Worm (Caenorhabditis elegans) whole organism, L1 larva: ENCODE data around the gene R05G6.5.
A peak's percentile ranks its signal among the peaks of the same experiment; 100 is the strongest.

Experiments
- C34B4.2 ChIP-seq: sonication (generic microtip); optimal IDR thresholded peaks from 2 replicates; lab custom pipeline; 2017; ENCODE audit warnings: mild to moderate bottlenecking, missing genetic modification characterization, missing compliant biosample characterization
- F16B12.6 ChIP-seq: fragments of 150-350 bp; optimal IDR thresholded peaks from 2 replicates; lab custom pipeline; 2014; ENCODE audit warnings: missing biosample characterization, missing genetic modification characterization
- alr-1 ChIP-seq: fragments of 200-800 bp; sonication (Bioruptor generic); optimal IDR thresholded peaks from 2 replicates; lab custom pipeline; 2018; ENCODE audit warnings: borderline replicate concordance, mild to moderate bottlenecking, missing genetic modification characterization, missing compliant biosample characterization
- ama-1 ChIP-seq: fragments of 150-350 bp; optimal IDR thresholded peaks from 2 replicates; lab custom pipeline; 2014
- ceh-63 ChIP-seq: fragments of 200-800 bp; sonication (Bioruptor generic); optimal IDR thresholded peaks from 2 replicates; lab custom pipeline; 2018; ENCODE audit warnings: mild to moderate bottlenecking, missing genetic modification characterization, missing compliant biosample characterization
- dpl-1 ChIP-seq, 3 experiments: fragments of 150-350 bp in 2 of 3; sonication (generic microtip) in 1 of 3; optimal IDR thresholded peaks; 2 replicates each; lab custom pipeline; 2014 to 2017; ENCODE audit warnings: missing biosample characterization in 3 of 3, missing genetic modification characterization in 3 of 3, missing genetic modification reagents in 3 of 3
- efl-1 ChIP-seq, 4 experiments: fragments of 150-350 bp; optimal IDR thresholded peaks in 3 of 4; peaks in 1 of 4; 1 replicate in 1 of 4; 2 replicates in 3 of 4; lab custom pipeline; 2014; ENCODE audit warnings: missing biosample characterization in 2 of 4, missing genetic modification characterization in 2 of 4, missing genetic modification reagents in 2 of 4
- efl-3 ChIP-seq: fragments of 200-800 bp; sonication (Bioruptor generic); optimal IDR thresholded peaks from 2 replicates; lab custom pipeline; 2018; ENCODE audit warnings: mild to moderate bottlenecking, missing genetic modification characterization, missing compliant biosample characterization
- egl-27 ChIP-seq, 2 experiments: fragments of 150-350 bp in 1 of 2; sonication (generic microtip); optimal IDR thresholded peaks; 3 replicates each; lab custom pipeline; 2017 to 2018; ENCODE audit warnings: missing biosample characterization in 2 of 2, missing genetic modification characterization in 2 of 2, missing genetic modification reagents in 2 of 2
- elt-2 ChIP-seq: sonication (generic microtip); optimal IDR thresholded peaks from 2 replicates; lab custom pipeline; 2016; ENCODE audit warnings: missing genetic modification characterization, mild to moderate bottlenecking, inconsistent platforms, missing compliant biosample characterization, missing genetic modification reagents
- ets-5 ChIP-seq: fragments of 200-800 bp; sonication (Bioruptor generic); IDR thresholded peaks from 2 replicates; pipeline ENCODE4 v1.3.6; 2022; ENCODE audit warnings: missing genetic modification characterization, missing compliant biosample characterization
- grh-1 ChIP-seq: fragments of 200-800 bp; sonication (Bioruptor generic); IDR thresholded peaks from 2 replicates; pipeline ENCODE4 v1.3.6; 2022; ENCODE audit warnings: missing genetic modification reagents, missing genetic modification characterization, missing compliant biosample characterization
- hlh-17 ChIP-seq: fragments of 200-800 bp; sonication (Bioruptor generic); optimal IDR thresholded peaks from 2 replicates; lab custom pipeline; 2018; ENCODE audit warnings: missing genetic modification characterization, mild to moderate bottlenecking, missing compliant biosample characterization, moderate library complexity, borderline replicate concordance
- hlh-4 ChIP-seq: sonication (generic microtip); optimal IDR thresholded peaks from 2 replicates; lab custom pipeline; 2016; ENCODE audit warnings: mild to moderate bottlenecking, missing genetic modification characterization, missing compliant biosample characterization
- hpl-2 ChIP-seq: fragments of 150-350 bp; optimal IDR thresholded peaks from 2 replicates; lab custom pipeline; 2014; ENCODE audit warnings: missing biosample characterization, missing genetic modification reagents, missing genetic modification characterization
- isw-1 ChIP-seq: fragments of 200-800 bp; sonication (Bioruptor generic); IDR thresholded peaks from 2 replicates; pipeline ENCODE4 v1.3.6; 2022; ENCODE audit warnings: missing genetic modification characterization, missing compliant biosample characterization
- jun-1 ChIP-seq: fragments of 150-350 bp; optimal IDR thresholded peaks from 2 replicates; lab custom pipeline; 2014; ENCODE audit warnings: missing biosample characterization, missing genetic modification reagents, missing genetic modification characterization
- lin-13 ChIP-seq: fragments of 150-350 bp; optimal IDR thresholded peaks from 2 replicates; lab custom pipeline; 2014; ENCODE audit warnings: missing biosample characterization, missing genetic modification reagents, missing genetic modification characterization
- lin-39 ChIP-seq: fragments of 150-350 bp; optimal IDR thresholded peaks from 2 replicates; lab custom pipeline; 2014; ENCODE audit warnings: missing biosample characterization, missing genetic modification reagents, missing genetic modification characterization
- lsy-2 ChIP-seq, 2 experiments: fragments of 150-350 bp; optimal IDR thresholded peaks; 2 replicates each; lab custom pipeline; 2014; ENCODE audit warnings: missing biosample characterization in 2 of 2, missing genetic modification characterization in 2 of 2
- mep-1 ChIP-seq: fragments of 150-350 bp; optimal IDR thresholded peaks from 2 replicates; lab custom pipeline; 2014; ENCODE audit warnings: missing biosample characterization, missing genetic modification characterization
- nhr-19 ChIP-seq: fragments of 200-800 bp; sonication (Bioruptor generic); conservative IDR thresholded peaks from 2 replicates; pipeline ENCODE4 v1.3.6; 2022; ENCODE audit warnings: missing genetic modification characterization, missing compliant biosample characterization
- nhr-20 ChIP-seq: sonication (generic microtip); optimal IDR thresholded peaks from 2 replicates; lab custom pipeline; 2016; ENCODE audit warnings: mild to moderate bottlenecking, missing genetic modification characterization, missing compliant biosample characterization
- nhr-28 ChIP-seq: fragments of 150-350 bp; optimal IDR thresholded peaks from 2 replicates; lab custom pipeline; 2014; ENCODE audit warnings: missing biosample characterization, missing genetic modification characterization
- nhr-77 ChIP-seq: fragments of 150-350 bp; optimal IDR thresholded peaks from 2 replicates; lab custom pipeline; 2014; ENCODE audit warnings: missing biosample characterization, missing genetic modification characterization
- pax-3 ChIP-seq: fragments of 200-800 bp; sonication (Bioruptor generic); optimal IDR thresholded peaks from 2 replicates; lab custom pipeline; 2018; ENCODE audit warnings: mild to moderate bottlenecking, missing genetic modification characterization, moderate library complexity, missing compliant biosample characterization
- pqm-1 ChIP-seq: sonication (generic microtip); optimal IDR thresholded peaks from 3 replicates; lab custom pipeline; 2017; ENCODE audit warnings: missing biosample characterization, missing genetic modification characterization
- rnt-1 ChIP-seq: sonication (generic microtip); optimal IDR thresholded peaks from 2 replicates; lab custom pipeline; 2016; ENCODE audit warnings: mild to moderate bottlenecking, missing genetic modification characterization, moderate library complexity, missing compliant biosample characterization
- snpc-4 ChIP-seq: fragments of 150-350 bp; optimal IDR thresholded peaks from 2 replicates; lab custom pipeline; 2014; ENCODE audit warnings: missing biosample characterization, missing genetic modification characterization
- sptf-1 ChIP-seq: fragments of 150-350 bp; optimal IDR thresholded peaks from 2 replicates; lab custom pipeline; 2014; ENCODE audit warnings: missing biosample characterization, missing genetic modification characterization
- swsn-7 ChIP-seq: sonication (generic microtip); optimal IDR thresholded peaks from 2 replicates; lab custom pipeline; 2016; ENCODE audit warnings: missing genetic modification characterization, missing compliant biosample characterization
- unc-30 ChIP-seq: sonication (generic microtip); optimal IDR thresholded peaks from 2 replicates; lab custom pipeline; 2017; ENCODE audit warnings: missing biosample characterization, missing genetic modification characterization
- unc-62 ChIP-seq: fragments of 150-350 bp; optimal IDR thresholded peaks from 2 replicates; lab custom pipeline; 2014; ENCODE audit warnings: missing biosample characterization, missing genetic modification reagents, missing genetic modification characterization
- unc-86 ChIP-seq: sonication (generic microtip); optimal IDR thresholded peaks from 2 replicates; lab custom pipeline; 2016; ENCODE audit warnings: missing genetic modification characterization, missing compliant biosample characterization
- zag-1 ChIP-seq: fragments of 150-350 bp; optimal IDR thresholded peaks from 2 replicates; lab custom pipeline; 2014; ENCODE audit warnings: missing biosample characterization, missing genetic modification characterization
- ztf-11 ChIP-seq, 2 experiments: sonication (generic microtip); optimal IDR thresholded peaks; 2 replicates each; lab custom pipeline; 2016 to 2017; ENCODE audit warnings: missing genetic modification characterization in 2 of 2, missing biosample characterization in 1 of 2, missing compliant biosample characterization in 1 of 2
- ztf-4 ChIP-seq: fragments of 150-350 bp; optimal IDR thresholded peaks from 2 replicates; lab custom pipeline; 2014; ENCODE audit warnings: missing biosample characterization, missing genetic modification characterization

Gene R05G6.5

ce11 chrIV:7488457-7488783, 19.7 kb upstream of the R05G6.5 start:
- no peak for TF ChIP-seq nhr-77 (tag; lab: Kevin White, UChicago)
- TF ChIP-seq ama-1 (lab: Kevin White, UChicago): no peak
- no peak for TF ChIP-seq lin-39 (tag; lab: Kevin White, UChicago)
- no peak for TF ChIP-seq C34B4.2
- TF ChIP-seq isw-1 (GFP tag; lab: Robert Waterston, UW): no peak
- TF ChIP-seq sptf-1 (tag; lab: Kevin White, UChicago): no peak
- TF ChIP-seq F16B12.6: no peak

DNA sequence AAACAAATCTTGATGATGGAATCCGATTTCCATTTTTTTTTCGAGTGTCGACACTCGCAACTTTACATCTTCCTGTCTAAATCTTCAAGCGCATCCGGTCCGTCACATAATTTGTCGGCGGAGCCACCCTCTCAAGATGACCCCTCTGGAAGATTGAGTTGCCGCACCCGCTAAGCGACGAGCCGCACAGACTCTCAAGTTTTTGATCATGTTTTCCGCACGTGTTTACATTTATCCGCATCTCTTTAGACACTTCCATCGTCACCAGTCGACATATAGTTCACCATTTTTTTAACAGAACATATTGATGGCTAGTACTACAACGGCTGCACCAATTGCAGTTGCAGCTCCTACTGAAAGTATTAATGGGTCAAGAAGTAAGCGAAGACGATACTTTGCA, 16.7 kb upstream of the R05G6.5 start, which contains the start of gene F55G1.1:
Gene F55G1.1 (plus strand): TSS at position 301 of the 400 bp plus-strand sequence.
- TF ChIP-seq unc-62 (no peak), F16B12.6 (no peak), hlh-17 (GFP tag; lab: Kevin White, UChicago) (no peak), nhr-28 (tag; lab: Kevin White, UChicago) (no peak), hlh-4 (tag; lab: Kevin White, UChicago) (no peak), efl-3 (GFP tag; lab: Kevin White, UChicago) (no peak), ztf-11 (tag; optimal IDR thresholded peaks at IDR 0.05; lab: Kevin White, UChicago) (no peak), grh-1 (no peak), elt-2 (tag; lab: Kevin White, UChicago) (no peak), nhr-19 (no peak), unc-30 (tag; lab: Kevin White, UChicago) (no peak)

DNA sequence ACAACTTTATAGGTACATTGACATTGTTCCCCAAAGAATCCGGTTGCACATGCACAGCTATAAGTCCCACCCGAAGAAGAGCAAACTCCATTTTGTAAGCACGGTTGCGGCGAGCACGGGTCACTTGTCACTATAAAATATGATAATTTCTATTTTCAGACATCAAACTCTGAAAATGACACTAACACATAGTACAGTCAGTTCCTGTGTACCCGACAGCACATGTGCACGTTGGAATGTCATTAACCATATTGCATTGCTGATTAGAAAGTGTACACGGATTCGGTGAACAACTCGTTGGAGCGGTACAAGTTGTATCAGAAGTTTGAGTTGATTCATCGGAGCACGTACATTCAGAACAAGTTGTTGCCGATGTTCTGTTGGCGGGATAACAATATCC, 11.0 kb upstream of the R05G6.5 start:
- no peak for TF ChIP-seq mep-1
- no peak for TF ChIP-seq rnt-1 (tag; lab: Kevin White, UChicago)
- no peak for TF ChIP-seq lin-13 (GFP tag; lab: Kevin White, UChicago)
- peak; percentile 28 for TF ChIP-seq elt-2 (tag; lab: Kevin White, UChicago)
- no peak for TF ChIP-seq isw-1 (GFP tag; lab: Robert Waterston, UW)
- TF ChIP-seq pqm-1 (tag; lab: Kevin White, UChicago): no peak
- TF ChIP-seq zag-1: no peak
- peak; percentile 4 for TF ChIP-seq nhr-20 (tag; lab: Kevin White, UChicago)
- no peak for TF ChIP-seq dpl-1 (GFP tag; optimal IDR thresholded peaks at IDR 0.05; lab: Kevin White, UChicago)

DNA sequence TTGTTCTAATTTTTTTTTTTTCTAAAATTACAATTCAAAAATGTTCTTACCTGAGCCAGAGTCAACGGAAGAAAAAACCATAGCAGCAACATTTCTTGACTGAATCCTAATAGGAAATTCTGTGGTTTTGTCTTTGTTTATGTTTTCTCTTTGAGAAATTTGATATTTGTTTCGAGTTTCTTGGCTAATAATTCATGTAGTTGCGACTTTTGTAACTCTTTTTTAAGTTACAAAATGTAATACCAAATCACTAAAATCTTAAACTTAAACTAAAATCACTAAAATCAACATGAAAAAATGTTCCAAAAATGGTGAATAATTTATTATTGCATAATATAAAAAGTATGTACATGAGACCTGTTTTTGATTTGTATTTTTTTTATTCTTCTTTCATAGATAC, 10.4 kb upstream of the R05G6.5 start, which contains the start of gene egas-4:
Gene egas-4 (minus strand): TSS at position 101 of the 400 bp plus-strand sequence.
- TF ChIP-seq hpl-2 (GFP tag; lab: Kevin White, UChicago): no peak
- TF ChIP-seq ceh-63 (GFP tag; lab: Kevin White, UChicago): no peak
- TF ChIP-seq zag-1: no peak
- TF ChIP-seq, all 84 proteins: peak for 0

- TF ChIP-seq ets-5 (GFP tag; lab: Robert Waterston, UW): no peak
- no peak for TF ChIP-seq hlh-4 (tag; lab: Kevin White, UChicago)
- no peak for TF ChIP-seq jun-1 (tag; lab: Kevin White, UChicago)
- no peak for TF ChIP-seq alr-1 (tag; lab: Kevin White, UChicago)
- TF ChIP-seq F16B12.6: no peak
- no peak for TF ChIP-seq swsn-7 (tag; lab: Kevin White, UChicago)
- TF ChIP-seq egl-27 (tag; optimal IDR thresholded peaks at IDR 0.05; lab: Kevin White, UChicago): no peak
- TF ChIP-seq snpc-4 (tag; lab: Kevin White, UChicago): peak; percentile 84
- TF ChIP-seq pax-3: no peak
- TF ChIP-seq efl-1 (optimal IDR thresholded peaks at IDR 0.05; lab: Kevin White, UChicago): no peak
- TF ChIP-seq efl-1 (GFP tag; optimal IDR thresholded peaks at IDR 0.05 in 1 of 2; lab: Kevin White, UChicago): peak in 1 of 2 experiments; percentile 61
- no peak for TF ChIP-seq pqm-1 (tag; lab: Kevin White, UChicago)
- no peak for TF ChIP-seq lsy-2 (tag; optimal IDR thresholded peaks at IDR 0.05; lab: Kevin White, UChicago)
- TF ChIP-seq hpl-2 (GFP tag; lab: Kevin White, UChicago): no peak
- TF ChIP-seq unc-86: no peak
- no peak for TF ChIP-seq ztf-4
Measured at ce11 chrIV:7499302-7499701, 8.9 kb upstream of the R05G6.5 start.
